Fruit fly (Drosophila melanogaster) whole organism, embryonic: Measurements from ENCODE around the gene CG14054.
A peak's percentile ranks its signal among the peaks of the same experiment; 100 is the strongest.

Source experiments
- Asciz ChIP-seq: fragments of 200-800 bp; sonication (Bioruptor generic); optimal IDR thresholded peaks from 2 replicates; lab custom pipeline; 2017; ENCODE audit warnings: missing biosample characterization, mild to moderate bottlenecking, missing genetic modification characterization, missing genetic modification reagents
- Awh ChIP-seq: fragments of 200-800 bp; sonication (Bioruptor generic); IDR thresholded peaks from 2 replicates; pipeline ENCODE4, ENCODE4 v1.3.6; 2022; ENCODE audit warnings: missing biosample characterization, missing genetic modification characterization
- B-H2 ChIP-seq: fragments of 200-800 bp; sonication (Bioruptor generic); optimal IDR thresholded peaks from 2 replicates; lab custom pipeline; 2018; ENCODE audit warnings: missing biosample characterization, mild to moderate bottlenecking, missing genetic modification characterization
- CG10366 ChIP-seq: fragments of 200-800 bp; sonication (Bioruptor generic); IDR thresholded peaks from 2 replicates; pipeline ENCODE4 v1.3.6; 2022; ENCODE audit warnings: missing biosample characterization, missing genetic modification characterization
- CG11504 ChIP-seq: fragments of 200-800 bp; sonication (Bioruptor generic); optimal IDR thresholded peaks from 3 replicates; lab custom pipeline; 2019; ENCODE audit warnings: missing biosample characterization, mild to moderate bottlenecking, missing genetic modification characterization, moderate library complexity
- CG13123 ChIP-seq: fragments of 200-800 bp; sonication (Bioruptor generic); optimal IDR thresholded peaks from 2 replicates; lab custom pipeline; 2016; ENCODE audit warnings: missing biosample characterization, missing genetic modification characterization
- CG13287 ChIP-seq: fragments of 200-800 bp; sonication (Bioruptor generic); IDR thresholded peaks from 2 replicates; pipeline ENCODE4 v1.3.6; 2022; ENCODE audit warnings: missing biosample characterization, missing genetic modification characterization; ENCODE audit not compliant: partially characterized antibody
- CG14965 ChIP-seq: fragments of 200-800 bp; sonication (Bioruptor generic); optimal IDR thresholded peaks from 2 replicates; lab custom pipeline; 2016; ENCODE audit warnings: missing biosample characterization, missing genetic modification characterization, borderline replicate concordance
- CG15269 ChIP-seq: fragments of 200-800 bp; sonication (Bioruptor generic); optimal IDR thresholded peaks from 2 replicates; lab custom pipeline; 2018; ENCODE audit warnings: missing biosample characterization, mild to moderate bottlenecking, missing genetic modification characterization, moderate library complexity
- CG15696 ChIP-seq: fragments of 200-800 bp; sonication (Bioruptor generic); optimal IDR thresholded peaks from 2 replicates; lab custom pipeline; 2019; ENCODE audit warnings: missing biosample characterization, mild to moderate bottlenecking, missing genetic modification characterization, moderate library complexity
- CG16815 ChIP-seq: fragments of 200-800 bp; sonication (Bioruptor generic); optimal IDR thresholded peaks from 3 replicates; lab custom pipeline; 2017; ENCODE audit warnings: missing biosample characterization, mild to moderate bottlenecking, missing genetic modification characterization
- CG18476 ChIP-seq: fragments of 200-800 bp; sonication (Bioruptor generic); optimal IDR thresholded peaks from 2 replicates; lab custom pipeline; 2016; ENCODE audit warnings: missing biosample characterization, mild to moderate bottlenecking, missing genetic modification characterization
- CG30431 ChIP-seq: fragments of 200-800 bp; sonication (Bioruptor generic); optimal IDR thresholded peaks from 2 replicates; lab custom pipeline; 2017; ENCODE audit warnings: missing biosample characterization, missing genetic modification characterization
- CG3407 ChIP-seq: fragments of 200-800 bp; sonication (Bioruptor generic); optimal IDR thresholded peaks from 2 replicates; lab custom pipeline; 2018; ENCODE audit warnings: missing biosample characterization, mild to moderate bottlenecking, missing genetic modification characterization
- CG5245 ChIP-seq: fragments of 200-800 bp; sonication (Bioruptor generic); optimal IDR thresholded peaks from 3 replicates; lab custom pipeline; 2016; ENCODE audit warnings: missing biosample characterization, missing genetic modification characterization
- CG7786 ChIP-seq: fragments of 200-800 bp; sonication (Bioruptor generic); optimal IDR thresholded peaks from 2 replicates; lab custom pipeline; 2016; ENCODE audit warnings: missing biosample characterization, missing genetic modification characterization
- CG7839 ChIP-seq: fragments of 200-800 bp; sonication (Bioruptor generic); optimal IDR thresholded peaks from 3 replicates; lab custom pipeline; 2018; ENCODE audit warnings: missing biosample characterization, mild to moderate bottlenecking, missing genetic modification characterization, moderate library complexity
- CG7987 ChIP-seq: fragments of 200-800 bp; sonication (Bioruptor generic); optimal IDR thresholded peaks from 2 replicates; lab custom pipeline; 2018; ENCODE audit warnings: missing biosample characterization, mild to moderate bottlenecking, missing genetic modification characterization, moderate library complexity
- CG8089 ChIP-seq: fragments of 200-800 bp; sonication (Bioruptor generic); optimal IDR thresholded peaks from 3 replicates; lab custom pipeline; 2016; ENCODE audit warnings: missing biosample characterization, missing genetic modification characterization
- CHES-1-like ChIP-seq: fragments of 200-800 bp; sonication (Bioruptor generic); optimal IDR thresholded peaks from 2 replicates; lab custom pipeline; 2016; ENCODE audit warnings: missing biosample characterization, missing genetic modification characterization
- Chrac-16 ChIP-seq: fragments of 200-800 bp; sonication (Bioruptor generic); optimal IDR thresholded peaks from 3 replicates; lab custom pipeline; 2016; ENCODE audit warnings: missing biosample characterization, missing genetic modification characterization
- CkIIα-i1 ChIP-seq: fragments of 200-800 bp; sonication (Bioruptor generic); IDR thresholded peaks from 2 replicates; pipeline ENCODE4 v1.3.6; 2022; ENCODE audit warnings: missing biosample characterization, missing genetic modification characterization
- Ets97D ChIP-seq: fragments of 200-800 bp; sonication (Bioruptor generic); optimal IDR thresholded peaks from 3 replicates; lab custom pipeline; 2016; ENCODE audit warnings: missing biosample characterization, missing genetic modification characterization
- H15 ChIP-seq: fragments of 200-800 bp; sonication (Bioruptor generic); IDR thresholded peaks from 3 replicates; pipeline ENCODE4 v1.3.6; 2022; ENCODE audit warnings: missing biosample characterization, missing genetic modification characterization
- Med ChIP-seq: fragments of 200-800 bp; sonication (Bioruptor generic); peaks from one replicate; lab custom pipeline; 2016; ENCODE audit warnings: missing biosample characterization, missing genetic modification characterization, mild to moderate bottlenecking, inconsistent platforms, moderate library complexity
- NK7.1 ChIP-seq: fragments of 200-800 bp; sonication (Bioruptor generic); optimal IDR thresholded peaks from 3 replicates; lab custom pipeline; 2016; ENCODE audit warnings: missing biosample characterization, missing genetic modification characterization
- Sry-δ ChIP-seq: fragments of 200-800 bp; sonication (Bioruptor generic); optimal IDR thresholded peaks from 2 replicates; lab custom pipeline; 2016; ENCODE audit warnings: missing biosample characterization, missing genetic modification characterization
- Vsx1 ChIP-seq: fragments of 200-800 bp; sonication (Bioruptor generic); optimal IDR thresholded peaks from 2 replicates; lab custom pipeline; 2017; ENCODE audit warnings: missing biosample characterization, mild to moderate bottlenecking, missing genetic modification characterization, missing genetic modification reagents
- ab ChIP-seq: fragments of 200-800 bp; sonication (Bioruptor generic); optimal IDR thresholded peaks from 2 replicates; lab custom pipeline; 2016; ENCODE audit warnings: missing biosample characterization, missing genetic modification characterization
- ac ChIP-seq: fragments of 200-800 bp; sonication (Bioruptor generic); optimal IDR thresholded peaks from 3 replicates; lab custom pipeline; 2017; ENCODE audit warnings: missing biosample characterization, mild to moderate bottlenecking, missing genetic modification characterization
- az2 ChIP-seq: fragments of 200-800 bp; sonication (Bioruptor generic); optimal IDR thresholded peaks from 3 replicates; lab custom pipeline; 2016; ENCODE audit warnings: missing biosample characterization, missing genetic modification characterization
- bab2 ChIP-seq: fragments of 200-800 bp; sonication (Bioruptor generic); optimal IDR thresholded peaks from 2 replicates; lab custom pipeline; 2016; ENCODE audit warnings: missing biosample characterization, missing genetic modification characterization
- bowl ChIP-seq: fragments of 200-800 bp; sonication (Bioruptor generic); IDR thresholded peaks from 2 replicates; pipeline ENCODE4 v1.3.6; 2022; ENCODE audit warnings: missing biosample characterization, missing genetic modification characterization
- crp ChIP-seq, 2 experiments: fragments of 200-800 bp; sonication (Bioruptor generic); optimal IDR thresholded peaks; 2 replicates in 1 of 2; 3 replicates in 1 of 2; lab custom pipeline; 2017; ENCODE audit warnings: missing biosample characterization in 2 of 2, missing genetic modification characterization in 2 of 2, mild to moderate bottlenecking in 1 of 2, moderate library complexity in 1 of 2
- dati ChIP-seq: fragments of 200-800 bp; sonication (Bioruptor generic); IDR thresholded peaks from 2 replicates; pipeline ENCODE4 v1.3.6; 2022; ENCODE audit warnings: missing biosample characterization, missing genetic modification characterization
- fd64A ChIP-seq: fragments of 200-800 bp; sonication (Bioruptor generic); optimal IDR thresholded peaks from 3 replicates; lab custom pipeline; 2018; ENCODE audit warnings: missing biosample characterization, mild to moderate bottlenecking, missing genetic modification characterization
- gem ChIP-seq: fragments of 200-800 bp; sonication (Bioruptor generic); optimal IDR thresholded peaks from 2 replicates; lab custom pipeline; 2019; ENCODE audit warnings: missing biosample characterization, mild to moderate bottlenecking, missing genetic modification characterization, moderate library complexity
- gsb-n ChIP-seq: fragments of 200-800 bp; sonication (Bioruptor generic); optimal IDR thresholded peaks from 3 replicates; lab custom pipeline; 2018; ENCODE audit warnings: missing biosample characterization, mild to moderate bottlenecking, missing genetic modification characterization
- hth ChIP-seq: fragments of >200 bp; optimal IDR thresholded peaks from 2 replicates; lab custom pipeline; 2017; ENCODE audit warnings: inconsistent platforms
- lmd ChIP-seq: fragments of 200-800 bp; sonication (Bioruptor generic); IDR thresholded peaks from 2 replicates; pipeline ENCODE4 v1.3.6; 2022; ENCODE audit warnings: missing biosample characterization, missing genetic modification characterization
- pfk ChIP-seq: fragments of 200-800 bp; sonication (Bioruptor generic); optimal IDR thresholded peaks from 2 replicates; lab custom pipeline; 2018; ENCODE audit warnings: missing biosample characterization, mild to moderate bottlenecking, missing genetic modification characterization, moderate library complexity
- prd ChIP-seq, 3 experiments: fragments of >200 bp in 2 of 3; fragments of 200-800 bp in 1 of 3; sonication (Bioruptor generic) in 1 of 3; optimal IDR thresholded peaks in 2 of 3; IDR thresholded peaks in 1 of 3; 2 replicates in 2 of 3; 3 replicates in 1 of 3; pipeline versions ENCODE4 v1.3.6 to Lab custom; 2017 to 2022; ENCODE audit warnings: missing biosample characterization in 1 of 3, missing genetic modification characterization in 1 of 3
- ro ChIP-seq: fragments of 200-800 bp; sonication (Bioruptor generic); IDR thresholded peaks from 2 replicates; pipeline ENCODE4 v1.3.6; 2022; ENCODE audit warnings: missing biosample characterization, missing genetic modification characterization
- shn ChIP-seq: fragments of 200-800 bp; sonication (Bioruptor generic); optimal IDR thresholded peaks from 3 replicates; lab custom pipeline; 2016; ENCODE audit warnings: missing biosample characterization, missing genetic modification characterization
- slbo ChIP-seq: fragments of 200-800 bp; sonication (Bioruptor generic); IDR thresholded peaks from 2 replicates; pipeline ENCODE4 v1.3.6; 2022; ENCODE audit warnings: missing biosample characterization, missing genetic modification characterization
- slp2 ChIP-seq: fragments of 200-800 bp; sonication (Bioruptor generic); optimal IDR thresholded peaks from 2 replicates; lab custom pipeline; 2016; ENCODE audit warnings: missing biosample characterization, missing genetic modification characterization
- tll ChIP-seq, 2 experiments: fragments of 200-800 bp in 1 of 2; fragments of >200 bp in 1 of 2; sonication (Bioruptor generic) in 1 of 2; optimal IDR thresholded peaks; 2 replicates each; lab custom pipeline; 2017 to 2019; ENCODE audit warnings: missing biosample characterization in 2 of 2, missing genetic modification characterization in 2 of 2, mild to moderate bottlenecking in 1 of 2, moderate library complexity in 1 of 2
- zen2 ChIP-seq: fragments of 200-800 bp; sonication (Bioruptor generic); IDR thresholded peaks from 3 replicates; pipeline ENCODE4 v1.3.6; 2022; ENCODE audit warnings: missing biosample characterization, missing genetic modification characterization; ENCODE audit not compliant: partially characterized antibody

Gene CG14054

DNA sequence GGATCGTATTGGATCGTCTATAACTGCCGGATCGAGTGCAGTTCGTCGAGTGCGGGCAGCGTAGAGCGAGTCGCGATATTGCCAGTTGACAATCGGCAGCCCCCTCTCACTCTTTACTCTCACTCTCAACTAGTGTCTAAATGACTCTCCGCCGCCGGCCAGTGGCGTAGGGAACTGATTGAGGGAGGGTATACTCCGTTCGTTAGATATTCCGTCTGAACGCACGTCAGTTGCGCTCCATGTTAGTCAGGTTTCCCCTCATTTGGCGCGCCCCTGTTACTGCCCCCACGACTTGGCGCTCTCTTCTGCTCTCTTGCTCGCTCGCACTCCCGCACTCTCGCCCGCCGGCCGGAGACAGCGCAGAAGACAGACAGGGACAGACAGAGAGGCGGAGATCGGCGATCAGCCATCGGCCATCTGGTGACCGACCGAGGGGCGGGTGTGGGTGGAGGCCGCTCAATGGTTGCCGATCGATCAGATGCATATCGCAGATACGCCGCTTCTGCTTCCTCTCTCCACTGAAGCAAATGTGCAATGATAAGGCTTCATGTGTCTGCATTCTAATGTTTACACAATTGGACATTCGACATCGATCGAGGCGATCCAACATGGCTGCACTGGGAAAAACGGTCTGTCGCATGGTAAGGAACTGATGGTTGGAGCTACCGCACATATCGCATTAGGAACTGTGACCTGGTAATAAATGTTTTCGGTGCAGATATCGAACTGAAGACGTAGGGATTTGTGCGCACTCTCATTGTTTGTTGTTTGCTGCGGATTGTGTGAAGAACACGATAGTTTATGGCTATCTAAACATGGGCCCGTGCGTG, 15.9 kb downstream of the CG14054 start, which contains the start of gene moody (continued):
- TF ChIP-seq bowl (GFP tag; lab: Robert Waterston, UW) = peak; percentile 97
- peak; percentile 97 for TF ChIP-seq CG7987 (GFP tag; lab: Kevin White, UChicago)
- TF ChIP-seq Asciz (GFP tag; lab: Kevin White, UChicago) = peak; percentile 85
- TF ChIP-seq CG7839 = peak; percentile 96
- TF ChIP-seq zen2 = 0 out of 3 replicates have a peak, but pooled peaks have one; percentile 43
- TF ChIP-seq crp (GFP tag; optimal IDR thresholded peaks at IDR 0.05; lab: Kevin White, UChicago) = peak in 1 of 2 experiments; percentile 66
- peak; percentile 88 for TF ChIP-seq CG15696 (tag; lab: Kevin White, UChicago)
- peak; percentile 94 for TF ChIP-seq CG13123 (GFP tag; lab: Kevin White, UChicago)
- TF ChIP-seq CG15269 = peak; percentile 97
- TF ChIP-seq gsb-n = peak; percentile 85
- peak; percentile 98 for TF ChIP-seq H15 (GFP tag; lab: Robert Waterston, UW)
- TF ChIP-seq Med (GFP tag; lab: Kevin White, UChicago) = peak; percentile 100
- peak; percentile 98 for TF ChIP-seq CHES-1-like (GFP tag; lab: Kevin White, UChicago)
- TF ChIP-seq ab (GFP tag; lab: Kevin White, UChicago) = peak; percentile 89
- peak; percentile 95 for TF ChIP-seq gem
- peak; percentile 91 for TF ChIP-seq CkIIα-i1 (GFP tag; lab: Robert Waterston, UW)
- peak; percentile 98 for TF ChIP-seq Awh
- TF ChIP-seq CG5245 (GFP tag; lab: Kevin White, UChicago) = peak; percentile 97
- TF ChIP-seq CG8089 (GFP tag; lab: Kevin White, UChicago) = peak; percentile 94
- peak; percentile 99 for TF ChIP-seq lmd (GFP tag; lab: Robert Waterston, UW)
- TF ChIP-seq CG7786 (GFP tag; lab: Kevin White, UChicago) = peak; percentile 98
- TF ChIP-seq Ets97D (GFP tag; lab: Kevin White, UChicago) = peak; percentile 86
- peak; percentile 93 for TF ChIP-seq CG11504 (tag; lab: Kevin White, UChicago)
- peak; percentile 60 for TF ChIP-seq Sry-δ
- no peak for TF ChIP-seq prd (optimal IDR thresholded peaks at IDR 0.05; lab: Kevin White, UChicago)
- peak; percentile 99 for TF ChIP-seq prd (GFP tag; IDR thresholded peaks at IDR 0.05; lab: Robert Waterston, UW)
- peak; percentile 78 for TF ChIP-seq pfk (GFP tag; lab: Kevin White, UChicago)
- peak; percentile 95 for TF ChIP-seq CG30431
- peak; percentile 99 for TF ChIP-seq B-H2 (GFP tag; lab: Kevin White, UChicago)
- TF ChIP-seq CG10366 = peak; percentile 99
- TF ChIP-seq slbo = peak; percentile 100
- TF ChIP-seq CG3407 (GFP tag; lab: Kevin White, UChicago) = peak; percentile 88
- TF ChIP-seq CG14965 (GFP tag; lab: Kevin White, UChicago) = peak; percentile 74
- TF ChIP-seq Chrac-16 (GFP tag; lab: Kevin White, UChicago) = peak; percentile 98
- peak; percentile 98 for TF ChIP-seq bab2
- TF ChIP-seq tll (GFP tag; optimal IDR thresholded peaks at IDR 0.05; lab: Kevin White, UChicago) = no peak
- peak; percentile 96 for TF ChIP-seq NK7.1 (GFP tag; lab: Kevin White, UChicago)
- TF ChIP-seq slp2 (GFP tag; lab: Kevin White, UChicago) = peak; percentile 96
- peak; percentile 78 for TF ChIP-seq CG18476 (GFP tag; lab: Kevin White, UChicago)
- peak; percentile 95 for TF ChIP-seq CG16815 (GFP tag; lab: Kevin White, UChicago)
- peak; percentile 97 for TF ChIP-seq dati
- TF ChIP-seq fd64A = peak; percentile 85
- peak; percentile 98 for TF ChIP-seq shn (GFP tag; lab: Kevin White, UChicago)
- peak; percentile 65; the same call in 1 of the 2 replicates for TF ChIP-seq CG13287 (GFP tag; lab: Robert Waterston, UW)
- peak; percentile 89 for TF ChIP-seq Vsx1 (GFP tag; lab: Kevin White, UChicago)
- peak; percentile 95 for TF ChIP-seq ro (GFP tag; lab: Robert Waterston, UW)
- peak; percentile 57 for TF ChIP-seq ac (GFP tag; lab: Kevin White, UChicago)
- TF ChIP-seq az2 (GFP tag; lab: Kevin White, UChicago) = peak; percentile 97
- TF ChIP-seq hth (lab: Kevin White, UChicago) = no peak
